Fruit fly (Drosophila melanogaster) whole organism, embryonic: ENCODE data around the gene CG9855.

Experiments used
- BtbVII ChIP-seq: fragments of 200-800 bp; sonication (Bioruptor generic); optimal IDR thresholded peaks from 3 replicates; lab custom pipeline; 2017; ENCODE audit warnings: missing biosample characterization, mild to moderate bottlenecking, missing genetic modification characterization
- CG10959 ChIP-seq: fragments of 200-800 bp; sonication (Bioruptor generic); IDR thresholded peaks from 2 replicates; pipeline ENCODE4 v1.3.6; 2022; ENCODE audit warnings: missing biosample characterization, missing genetic modification characterization
- CG11696 ChIP-seq: fragments of 200-800 bp; sonication (Bioruptor generic); IDR thresholded peaks from 2 replicates; pipeline ENCODE4 v1.3.6; 2022; ENCODE audit warnings: missing biosample characterization, missing genetic modification characterization
- CG12219 ChIP-seq: fragments of 200-800 bp; sonication (Bioruptor generic); optimal IDR thresholded peaks from 3 replicates; lab custom pipeline; 2018; ENCODE audit warnings: missing biosample characterization, mild to moderate bottlenecking, missing genetic modification characterization
- CG14667 ChIP-seq: fragments of 200-800 bp; sonication (Bioruptor generic); IDR thresholded peaks from 2 replicates; pipeline ENCODE4 v1.3.6; 2022; ENCODE audit warnings: missing biosample characterization, missing genetic modification characterization
- CG14860 ChIP-seq: fragments of 200-800 bp; sonication (Bioruptor generic); IDR thresholded peaks from 3 replicates; pipeline ENCODE4 v1.3.6; 2022; ENCODE audit warnings: missing biosample characterization, missing genetic modification characterization; ENCODE audit not compliant: partially characterized antibody
- CG15269 ChIP-seq: fragments of 200-800 bp; sonication (Bioruptor generic); optimal IDR thresholded peaks from 2 replicates; lab custom pipeline; 2018; ENCODE audit warnings: missing biosample characterization, mild to moderate bottlenecking, missing genetic modification characterization, moderate library complexity
- CG1602 ChIP-seq: fragments of 200-800 bp; sonication (Bioruptor generic); optimal IDR thresholded peaks from 3 replicates; lab custom pipeline; 2016; ENCODE audit warnings: missing biosample characterization, missing genetic modification characterization
- CG18011 ChIP-seq: fragments of 200-800 bp; sonication (Bioruptor generic); optimal IDR thresholded peaks from 2 replicates; lab custom pipeline; 2017; ENCODE audit warnings: missing biosample characterization, missing genetic modification characterization, mild to moderate bottlenecking, moderate library complexity, missing genotype
- CG18262 ChIP-seq: fragments of 200-800 bp; optimal IDR thresholded peaks from 3 replicates; lab custom pipeline; 2019; ENCODE audit warnings: missing biosample characterization, mild to moderate bottlenecking, missing genetic modification characterization, moderate library complexity
- CG2120 ChIP-seq: fragments of 200-800 bp; sonication (Bioruptor generic); optimal IDR thresholded peaks from 3 replicates; lab custom pipeline; 2016; ENCODE audit warnings: missing biosample characterization, missing genetic modification characterization
- CG32532 ChIP-seq: fragments of 200-800 bp; sonication (Bioruptor generic); IDR thresholded peaks from 2 replicates; pipeline ENCODE4 v1.3.6; 2022; ENCODE audit warnings: missing biosample characterization, missing genetic modification characterization
- CG32767 ChIP-seq: fragments of 200-800 bp; sonication (Bioruptor generic); IDR thresholded peaks from 2 replicates; pipeline ENCODE4 v1.3.6; 2022; ENCODE audit warnings: missing biosample characterization, missing genetic modification characterization
- CG6791 ChIP-seq: fragments of 200-800 bp; sonication (Bioruptor generic); IDR thresholded peaks from 3 replicates; pipeline ENCODE4 v1.3.6; 2022; ENCODE audit warnings: missing biosample characterization, missing genetic modification characterization; ENCODE audit not compliant: partially characterized antibody
- CG8924 ChIP-seq: fragments of 200-800 bp; optimal IDR thresholded peaks from 3 replicates; lab custom pipeline; 2019; ENCODE audit warnings: missing biosample characterization, mild to moderate bottlenecking, missing genetic modification characterization, moderate library complexity
- CG9797 ChIP-seq: fragments of 200-800 bp; sonication (Bioruptor generic); optimal IDR thresholded peaks from 3 replicates; lab custom pipeline; 2018; ENCODE audit warnings: missing biosample characterization, mild to moderate bottlenecking, missing genetic modification characterization
- CHES-1-like ChIP-seq: fragments of 200-800 bp; sonication (Bioruptor generic); optimal IDR thresholded peaks from 2 replicates; lab custom pipeline; 2016; ENCODE audit warnings: missing biosample characterization, missing genetic modification characterization
- D19B ChIP-seq: fragments of 200-800 bp; sonication (Bioruptor generic); optimal IDR thresholded peaks from 2 replicates; lab custom pipeline; 2017; ENCODE audit warnings: missing biosample characterization, mild to moderate bottlenecking, missing genetic modification characterization
- Doc2 ChIP-seq: fragments of 200-800 bp; sonication (Bioruptor generic); IDR thresholded peaks from 2 replicates; pipeline ENCODE4 v1.3.6; 2022; ENCODE audit warnings: missing biosample characterization, missing genetic modification characterization
- Doc3 ChIP-seq: fragments of 200-800 bp; sonication (Bioruptor generic); IDR thresholded peaks from 3 replicates; pipeline ENCODE4 v1.3.6; 2022; ENCODE audit warnings: missing biosample characterization, missing genetic modification characterization; ENCODE audit not compliant: partially characterized antibody
- Dref ChIP-seq: fragments of 200-800 bp; sonication (Bioruptor generic); IDR thresholded peaks from 2 replicates; pipeline ENCODE4 v1.3.6; 2022; ENCODE audit warnings: missing biosample characterization, missing genetic modification characterization
- E2f1 ChIP-seq: fragments of 200-800 bp; sonication (Bioruptor generic); IDR thresholded peaks from 2 replicates; pipeline ENCODE4 v1.3.6; 2022; ENCODE audit warnings: missing biosample characterization, missing genetic modification characterization
- GATAe ChIP-seq: fragments of 200-800 bp; sonication (Bioruptor generic); conservative IDR thresholded peaks from 2 replicates; pipeline ENCODE4 v1.3.6; 2022; ENCODE audit warnings: missing biosample characterization, missing genetic modification characterization
- HHEX ChIP-seq: fragments of 200-800 bp; sonication (Bioruptor generic); optimal IDR thresholded peaks from 3 replicates; lab custom pipeline; 2017; ENCODE audit warnings: missing biosample characterization, mild to moderate bottlenecking, missing genetic modification characterization, missing genetic modification reagents
- HLH4C ChIP-seq: fragments of 200-800 bp; sonication (Bioruptor generic); IDR thresholded peaks from 3 replicates; pipeline ENCODE4 v1.3.6; 2022; ENCODE audit warnings: missing biosample characterization, missing genetic modification characterization; ENCODE audit not compliant: partially characterized antibody
- Lim3 ChIP-seq: fragments of 200-800 bp; sonication (Bioruptor generic); IDR thresholded peaks from 2 replicates; pipeline ENCODE4 v1.3.6; 2022; ENCODE audit warnings: missing biosample characterization, missing genetic modification characterization
- Med ChIP-seq: fragments of 200-800 bp; sonication (Bioruptor generic); peaks from one replicate; lab custom pipeline; 2016; ENCODE audit warnings: missing biosample characterization, missing genetic modification characterization, mild to moderate bottlenecking, inconsistent platforms, moderate library complexity
- Rx ChIP-seq: fragments of 200-800 bp; sonication (Bioruptor generic); IDR thresholded peaks from 2 replicates; pipeline ENCODE4 v1.3.6; 2022; ENCODE audit warnings: missing biosample characterization, missing genetic modification characterization
- Side ChIP-seq: fragments of 200-800 bp; sonication (Bioruptor generic); optimal IDR thresholded peaks from 2 replicates; lab custom pipeline; 2016; ENCODE audit warnings: missing biosample characterization, missing genetic modification characterization
- Ssrp ChIP-seq: fragments of 200-800 bp; sonication (Bioruptor generic); optimal IDR thresholded peaks from 2 replicates; lab custom pipeline; 2018; ENCODE audit warnings: missing biosample characterization, mild to moderate bottlenecking, missing genetic modification characterization, moderate library complexity
- Xrp1 ChIP-seq: fragments of 200-800 bp; sonication (Bioruptor generic); IDR thresholded peaks from 2 replicates; pipeline ENCODE4 v1.3.6; 2022; ENCODE audit warnings: missing biosample characterization, missing genetic modification characterization
- ac ChIP-seq: fragments of 200-800 bp; sonication (Bioruptor generic); optimal IDR thresholded peaks from 3 replicates; lab custom pipeline; 2017; ENCODE audit warnings: missing biosample characterization, mild to moderate bottlenecking, missing genetic modification characterization
- ap ChIP-seq: fragments of 200-800 bp; sonication (Bioruptor generic); IDR thresholded peaks from 2 replicates; pipeline ENCODE4 v1.3.6; 2022; ENCODE audit warnings: missing biosample characterization, missing genetic modification characterization
- ara ChIP-seq: fragments of 200-800 bp; sonication (Bioruptor generic); IDR thresholded peaks from 2 replicates; pipeline ENCODE4 v1.3.6; 2022; ENCODE audit warnings: missing biosample characterization, missing genetic modification characterization
- cwo ChIP-seq: fragments of 200-800 bp; sonication (Bioruptor generic); optimal IDR thresholded peaks from 3 replicates; lab custom pipeline; 2017; ENCODE audit warnings: missing biosample characterization, missing genetic modification characterization, mild to moderate bottlenecking, moderate library complexity, missing genetic modification reagents
- fd3F ChIP-seq: fragments of 200-800 bp; sonication (Bioruptor generic); optimal IDR thresholded peaks from 2 replicates; lab custom pipeline; 2018; ENCODE audit warnings: missing biosample characterization, mild to moderate bottlenecking, missing genetic modification characterization, moderate library complexity
- fu2 ChIP-seq: fragments of 200-800 bp; sonication (Bioruptor generic); optimal IDR thresholded peaks from 2 replicates; lab custom pipeline; 2016; ENCODE audit warnings: missing biosample characterization, missing genetic modification characterization
- gcm2 ChIP-seq: fragments of 200-800 bp; sonication (Bioruptor generic); optimal IDR thresholded peaks from 2 replicates; lab custom pipeline; 2016; ENCODE audit warnings: missing biosample characterization, missing genetic modification characterization
- grau ChIP-seq: fragments of 200-800 bp; optimal IDR thresholded peaks from 3 replicates; lab custom pipeline; 2019; ENCODE audit warnings: missing biosample characterization, mild to moderate bottlenecking, missing genetic modification characterization, moderate library complexity
- h ChIP-seq: fragments of >200 bp; optimal IDR thresholded peaks from 2 replicates; lab custom pipeline; 2017
- hkb ChIP-seq, 2 experiments: fragments of 200-800 bp in 1 of 2; fragments of >200 bp in 1 of 2; sonication (Bioruptor generic) in 1 of 2; IDR thresholded peaks in 1 of 2; optimal IDR thresholded peaks in 1 of 2; 2 replicates each; pipeline versions ENCODE4 v1.3.6 to Lab custom; 2017 to 2022; ENCODE audit warnings: missing biosample characterization in 1 of 2, missing genetic modification characterization in 1 of 2
- jumu ChIP-seq: fragments of 200-800 bp; sonication (Bioruptor generic); optimal IDR thresholded peaks from 3 replicates; lab custom pipeline; 2016; ENCODE audit warnings: missing biosample characterization, missing genetic modification characterization
- kni ChIP-seq: fragments of 200-800 bp; sonication (Bioruptor generic); optimal IDR thresholded peaks from 3 replicates; lab custom pipeline; 2017; ENCODE audit warnings: mild to moderate bottlenecking, missing biosample characterization, missing genetic modification reagents, missing genetic modification characterization
- mam ChIP-seq: fragments of 200-800 bp; sonication (Bioruptor generic); optimal IDR thresholded peaks from 3 replicates; lab custom pipeline; 2016; ENCODE audit warnings: missing biosample characterization, missing genetic modification characterization
- pfk ChIP-seq: fragments of 200-800 bp; sonication (Bioruptor generic); optimal IDR thresholded peaks from 2 replicates; lab custom pipeline; 2018; ENCODE audit warnings: missing biosample characterization, mild to moderate bottlenecking, missing genetic modification characterization, moderate library complexity
- tap ChIP-seq: fragments of 200-800 bp; optimal IDR thresholded peaks from 3 replicates; lab custom pipeline; 2019; ENCODE audit warnings: missing biosample characterization, mild to moderate bottlenecking, missing genetic modification characterization, moderate library complexity
- tin ChIP-seq: fragments of 200-800 bp; sonication (Bioruptor generic); optimal IDR thresholded peaks from 3 replicates; lab custom pipeline; 2016; ENCODE audit warnings: missing biosample characterization, missing genetic modification characterization
- tio ChIP-seq: fragments of 200-800 bp; sonication (Bioruptor generic); optimal IDR thresholded peaks from 2 replicates; lab custom pipeline; 2017; ENCODE audit warnings: missing biosample characterization, missing genetic modification characterization, inconsistent platforms
- z ChIP-seq: fragments of 200-800 bp; sonication (Bioruptor generic); IDR thresholded peaks from 3 replicates; pipeline ENCODE4 v1.3.6; 2022; ENCODE audit warnings: missing biosample characterization, missing genetic modification characterization
- zfh1 ChIP-seq: fragments of 200-800 bp; sonication (Bioruptor generic); IDR thresholded peaks from 3 replicates; pipeline ENCODE4 v1.3.6; 2022; ENCODE audit warnings: missing biosample characterization, missing genetic modification characterization

CG9855 gene

DNA sequence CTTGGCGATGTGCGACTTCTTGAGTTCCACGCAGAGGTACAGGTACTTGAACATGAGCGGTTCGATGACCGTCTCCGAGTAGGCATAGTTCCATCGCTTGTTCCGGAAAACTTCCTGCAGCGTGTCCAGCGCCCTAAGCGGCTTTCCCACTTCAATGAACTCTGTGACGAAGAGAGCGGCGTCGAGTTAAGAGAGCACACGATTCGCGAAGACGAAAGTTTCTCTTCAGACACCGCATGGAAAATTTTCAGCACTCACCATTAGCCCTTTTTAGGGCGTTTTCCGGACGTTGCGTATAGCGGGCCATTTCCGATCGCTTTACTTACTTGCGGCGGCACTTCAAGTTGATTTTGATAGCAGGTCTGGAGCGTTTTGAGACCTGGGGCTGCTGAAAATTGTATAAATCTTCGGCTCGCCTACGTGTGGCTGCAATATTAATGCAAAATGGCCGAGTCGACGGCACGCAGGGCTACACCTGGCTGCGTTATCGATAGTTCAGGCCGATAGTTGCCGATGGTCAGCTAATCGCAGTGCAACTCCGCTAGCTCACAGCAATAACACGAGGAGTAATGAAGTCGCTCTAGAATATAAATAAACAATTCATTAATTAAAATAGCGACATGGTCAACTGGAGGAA is 35.9 kb upstream of the CG9855 start, which contains the start of the genes eIF3a and CG1074 (continued):
- TF ChIP-seq tap (tag; lab: Kevin White, UChicago) = no peak
- peak; percentile 75 for TF ChIP-seq CHES-1-like
- peak; percentile 83 for TF ChIP-seq CG8924 (tag; lab: Kevin White, UChicago)
- TF ChIP-seq Doc2 (GFP tag; lab: Robert Waterston, UW) = no peak
- peak; percentile 67 for TF ChIP-seq CG11696 (GFP tag; lab: Robert Waterston, UW)
- TF ChIP-seq CG14667 (GFP tag; lab: Robert Waterston, UW) = 0 out of 2 replicates have a peak, but pooled peaks have one; percentile 23
- peak; percentile 0 for TF ChIP-seq fu2 (GFP tag; lab: Kevin White, UChicago)
- TF ChIP-seq CG10959 (GFP tag; lab: Robert Waterston, UW) = peak; percentile 41; the same call in 1 of the 2 replicates
- TF ChIP-seq tio (GFP tag; lab: Kevin White, UChicago) = no peak
- peak; percentile 74 for TF ChIP-seq HHEX (GFP tag; lab: Kevin White, UChicago)
- peak; percentile 98 for TF ChIP-seq Dref (GFP tag; lab: Robert Waterston, UW)
- TF ChIP-seq fd3F (GFP tag; lab: Kevin White, UChicago) = peak; percentile 19
- no peak for TF ChIP-seq D19B (GFP tag; lab: Kevin White, UChicago)
- TF ChIP-seq GATAe (GFP tag; lab: Robert Waterston, UW) = no peak
- peak; percentile 64 for TF ChIP-seq tin (GFP tag; lab: Kevin White, UChicago)
- TF ChIP-seq h (lab: Kevin White, UChicago) = no peak
- TF ChIP-seq CG15269 (tag; lab: Kevin White, UChicago) = no peak
- TF ChIP-seq Side = peak; percentile 73
- TF ChIP-seq Doc3 (GFP tag; lab: Robert Waterston, UW) = peak; percentile 86
- TF ChIP-seq CG6791 (GFP tag; lab: Robert Waterston, UW) = peak; percentile 98
- TF ChIP-seq gcm2 (GFP tag; lab: Kevin White, UChicago) = peak; percentile 51
- no peak for TF ChIP-seq kni
- peak; percentile 47; the same call in 1 of the 2 replicates for TF ChIP-seq ara
- peak; percentile 61 for TF ChIP-seq mam (GFP tag; lab: Kevin White, UChicago)
- TF ChIP-seq Xrp1 = peak; percentile 50
- no peak for TF ChIP-seq hkb (optimal IDR thresholded peaks at IDR 0.05; lab: Kevin White, UChicago)
- peak; percentile 46 for TF ChIP-seq hkb (GFP tag; IDR thresholded peaks at IDR 0.05; lab: Robert Waterston, UW)
- peak; percentile 62; the same call in 1 of the 2 replicates for TF ChIP-seq CG32767 (GFP tag; lab: Robert Waterston, UW)
- no peak for TF ChIP-seq CG1602 (GFP tag; lab: Kevin White, UChicago)
- TF ChIP-seq ap (GFP tag; lab: Robert Waterston, UW) = no peak
- TF ChIP-seq CG12219 (GFP tag; lab: Kevin White, UChicago) = peak; percentile 35
- peak; percentile 60 for TF ChIP-seq ac (GFP tag; lab: Kevin White, UChicago)
- peak; percentile 42 for TF ChIP-seq jumu
- peak; percentile 64 for TF ChIP-seq grau
- peak; percentile 97 for TF ChIP-seq Med
- TF ChIP-seq BtbVII (GFP tag; lab: Kevin White, UChicago) = peak; percentile 73
- TF ChIP-seq CG18262 (tag; lab: Kevin White, UChicago) = peak; percentile 44
- peak; percentile 73 for TF ChIP-seq CG2120 (GFP tag; lab: Kevin White, UChicago)
- peak; percentile 73 for TF ChIP-seq CG9797 (GFP tag; lab: Kevin White, UChicago)
- peak; percentile 95 for TF ChIP-seq HLH4C (GFP tag; lab: Robert Waterston, UW)
- peak; percentile 80 for TF ChIP-seq CG32532 (GFP tag; lab: Robert Waterston, UW)
- TF ChIP-seq zfh1 (GFP tag; lab: Robert Waterston, UW) = peak; percentile 74; the same call in 2 of the 3 replicates
- peak; percentile 13 for TF ChIP-seq Ssrp (tag; lab: Kevin White, UChicago)
- peak; percentile 69 for TF ChIP-seq CG18011 (GFP tag; lab: Kevin White, UChicago)
- no peak for TF ChIP-seq Lim3
- peak; percentile 97 for TF ChIP-seq CG14860 (GFP tag; lab: Robert Waterston, UW)
- no peak for TF ChIP-seq Rx
- TF ChIP-seq cwo (GFP tag; lab: Kevin White, UChicago) = peak; percentile 30
- TF ChIP-seq pfk (GFP tag; lab: Kevin White, UChicago) = peak; percentile 72
- no peak for TF ChIP-seq z (GFP tag; lab: Robert Waterston, UW)
- TF ChIP-seq E2f1 (GFP tag; lab: Robert Waterston, UW) = peak; percentile 49; the same call in 1 of the 2 replicates
